Worm (Caenorhabditis elegans) whole organism, L4 larva: ENCODE results near the gene pzf-1.

ENCODE experiments used
- F44E2.7 ChIP-seq: fragments of 200-800 bp; sonication (Bioruptor generic); IDR thresholded peaks from 2 replicates; pipeline ENCODE4 v2.1.2; 2022; ENCODE audit warnings: missing genetic modification characterization, missing compliant biosample characterization
- R02D3.7 ChIP-seq: fragments of 150-350 bp; sonication (generic microtip); optimal IDR thresholded peaks from 3 replicates; lab custom pipeline; 2014; ENCODE audit warnings: missing biosample characterization, missing genetic modification characterization
- Y48G9A.11 ChIP-seq: fragments of 200-800 bp; sonication (Bioruptor generic); IDR thresholded peaks from 2 replicates; pipeline ENCODE4 v1.3.6; 2022; ENCODE audit warnings: missing genetic modification reagents, missing genetic modification characterization, missing compliant biosample characterization
- Y5F2A.4 ChIP-seq: fragments of 200-800 bp; sonication (Bioruptor generic); optimal IDR thresholded peaks from 2 replicates; lab custom pipeline; 2018; ENCODE audit warnings: mild to moderate bottlenecking, missing genetic modification characterization, missing compliant biosample characterization
- Y75B8A.6 ChIP-seq: fragments of 200-800 bp; sonication (Bioruptor generic); IDR thresholded peaks from 2 replicates; pipeline ENCODE4 v1.3.6; 2022; ENCODE audit warnings: missing genetic modification reagents, missing genetic modification characterization, missing compliant biosample characterization
- ZK546.5 ChIP-seq, 2 experiments: sonication (generic microtip); optimal IDR thresholded peaks; 2 replicates each; lab custom pipeline; 2017; ENCODE audit warnings: missing biosample characterization in 2 of 2, missing genetic modification characterization in 2 of 2
- aha-1 ChIP-seq: fragments of 150-350 bp; peaks from one replicate; lab custom pipeline; 2014; ENCODE audit warnings: missing biosample characterization, missing genetic modification characterization
- ceh-28 ChIP-seq: fragments of 150-350 bp; optimal IDR thresholded peaks from 2 replicates; lab custom pipeline; 2014; ENCODE audit warnings: missing biosample characterization, missing genetic modification reagents, missing genetic modification characterization
- ceh-82 ChIP-seq: sonication (generic microtip); optimal IDR thresholded peaks from 2 replicates; lab custom pipeline; 2017; ENCODE audit warnings: missing biosample characterization, missing genetic modification characterization
- daf-16 ChIP-seq, 3 experiments: sonication (generic microtip); optimal IDR thresholded peaks; 2 replicates each; lab custom pipeline; 2016 to 2017; ENCODE audit warnings: missing genetic modification characterization in 3 of 3, missing genetic modification reagents in 3 of 3, mild to moderate bottlenecking in 2 of 3, missing compliant biosample characterization in 2 of 3, missing biosample characterization in 1 of 3, moderate library complexity in 1 of 3
- dmd-9 ChIP-seq: fragments of 200-800 bp; sonication (Bioruptor generic); IDR thresholded peaks from 2 replicates; pipeline ENCODE4 v1.3.6; 2022; ENCODE audit warnings: missing genetic modification reagents, missing genetic modification characterization, missing compliant biosample characterization
- duxl-1 ChIP-seq: sonication (generic microtip); optimal IDR thresholded peaks from 2 replicates; lab custom pipeline; 2016; ENCODE audit warnings: mild to moderate bottlenecking, missing genetic modification characterization, moderate library complexity, missing compliant biosample characterization; ENCODE audit not compliant: poor library complexity
- egl-27 ChIP-seq: sonication (generic microtip); optimal IDR thresholded peaks from 3 replicates; lab custom pipeline; 2017; ENCODE audit warnings: missing biosample characterization, missing genetic modification reagents, missing genetic modification characterization
- egl-43 ChIP-seq: fragments of 200-800 bp; sonication (Bioruptor generic); IDR thresholded peaks from 2 replicates; pipeline ENCODE4 v1.3.6; 2022; ENCODE audit warnings: missing genetic modification reagents, missing genetic modification characterization, missing compliant biosample characterization
- fkh-10 ChIP-seq: fragments of 150-350 bp; optimal IDR thresholded peaks from 2 replicates; lab custom pipeline; 2014; ENCODE audit warnings: missing biosample characterization, missing genetic modification reagents, missing genetic modification characterization
- fos-1 ChIP-seq: fragments of 150-350 bp; optimal IDR thresholded peaks from 2 replicates; lab custom pipeline; 2014; ENCODE audit warnings: missing biosample characterization, missing genetic modification characterization
- hif-1 ChIP-seq, 2 experiments: sonication (generic microtip); optimal IDR thresholded peaks; 2 replicates each; lab custom pipeline; 2016 to 2017; ENCODE audit warnings: missing compliant biosample characterization in 2 of 2, missing genetic modification characterization in 2 of 2, missing genetic modification reagents in 2 of 2, missing genotype in 2 of 2, mild to moderate bottlenecking in 1 of 2
- hlh-11 ChIP-seq: fragments of 200-800 bp; sonication (Bioruptor generic); optimal IDR thresholded peaks from 2 replicates; lab custom pipeline; 2018; ENCODE audit warnings: mild to moderate bottlenecking, missing genetic modification characterization, missing compliant biosample characterization
- hlh-30 ChIP-seq: sonication (generic microtip); optimal IDR thresholded peaks from 2 replicates; lab custom pipeline; 2017; ENCODE audit warnings: antibody characterized with exemption, mild to moderate bottlenecking, missing genetic modification characterization, missing compliant biosample characterization; ENCODE audit not compliant: insufficient read depth
- lin-1 ChIP-seq: fragments of 200-800 bp; sonication (Bioruptor generic); IDR thresholded peaks from 2 replicates; pipeline ENCODE4 v1.3.6; 2022; ENCODE audit warnings: missing genetic modification reagents, missing genetic modification characterization, missing compliant biosample characterization
- lin-13 ChIP-seq: fragments of 150-350 bp; optimal IDR thresholded peaks from 2 replicates; lab custom pipeline; 2014; ENCODE audit warnings: missing biosample characterization, missing genetic modification reagents, missing genetic modification characterization
- lin-38 ChIP-seq: fragments of 200-800 bp; sonication (Bioruptor generic); IDR thresholded peaks from 2 replicates; pipeline ENCODE4 v1.3.6; 2022; ENCODE audit warnings: missing genetic modification reagents, missing genetic modification characterization, missing compliant biosample characterization
- lin-39 ChIP-seq: fragments of 150-350 bp; optimal IDR thresholded peaks from 2 replicates; lab custom pipeline; 2014; ENCODE audit warnings: missing biosample characterization, missing genetic modification reagents, missing genetic modification characterization
- lsy-2 ChIP-seq, 2 experiments: fragments of 150-350 bp in 1 of 2; sonication (generic microtip) in 1 of 2; optimal IDR thresholded peaks; 2 replicates each; lab custom pipeline; 2014 to 2017; ENCODE audit warnings: missing biosample characterization in 2 of 2, missing genetic modification characterization in 2 of 2
- mdl-1 ChIP-seq, 2 experiments: fragments of 150-350 bp in 1 of 2; sonication (generic microtip) in 1 of 2; optimal IDR thresholded peaks; 2 replicates each; lab custom pipeline; 2014 to 2017; ENCODE audit warnings: missing biosample characterization in 2 of 2, missing genetic modification characterization in 2 of 2
- mes-2 ChIP-seq: sonication (generic microtip); optimal IDR thresholded peaks from 2 replicates; lab custom pipeline; 2016; ENCODE audit warnings: missing genotype, mild to moderate bottlenecking, missing genetic modification characterization, missing compliant biosample characterization; ENCODE audit not compliant: poor library complexity, severe bottlenecking
- mxl-2 ChIP-seq: fragments of 200-800 bp; sonication (Bioruptor generic); conservative IDR thresholded peaks from 2 replicates; pipeline ENCODE4 v1.3.6; 2022; ENCODE audit warnings: missing genetic modification reagents, missing genetic modification characterization, missing compliant biosample characterization
- nhr-111 ChIP-seq: fragments of 200-800 bp; sonication (Bioruptor generic); optimal IDR thresholded peaks from 2 replicates; lab custom pipeline; 2018; ENCODE audit warnings: mild to moderate bottlenecking, missing genetic modification characterization, missing compliant biosample characterization
- nhr-237 ChIP-seq: sonication (generic microtip); optimal IDR thresholded peaks from 2 replicates; lab custom pipeline; 2017; ENCODE audit warnings: missing biosample characterization, missing genetic modification characterization
- nhr-41 ChIP-seq: fragments of 200-800 bp; sonication (Bioruptor generic); IDR thresholded peaks from 2 replicates; pipeline ENCODE4 v1.3.6; 2022; ENCODE audit warnings: missing genetic modification reagents, missing genetic modification characterization, missing compliant biosample characterization
- nhr-6 ChIP-seq: fragments of 150-350 bp; optimal IDR thresholded peaks from 2 replicates; lab custom pipeline; 2014; ENCODE audit warnings: missing biosample characterization, missing genetic modification characterization
- nhr-76 ChIP-seq: fragments of 150-350 bp; optimal IDR thresholded peaks from 2 replicates; lab custom pipeline; 2014; ENCODE audit warnings: missing biosample characterization, missing genetic modification characterization
- nhr-77 ChIP-seq: fragments of 150-350 bp; optimal IDR thresholded peaks from 2 replicates; lab custom pipeline; 2014; ENCODE audit warnings: missing biosample characterization, missing genetic modification characterization
- php-3 ChIP-seq: fragments of 200-800 bp; sonication (Bioruptor generic); IDR thresholded peaks from 2 replicates; pipeline ENCODE4 v1.3.6; 2022; ENCODE audit warnings: missing genetic modification reagents, missing genetic modification characterization, missing compliant biosample characterization
- saeg-2 ChIP-seq: fragments of 200-800 bp; sonication (Bioruptor generic); IDR thresholded peaks from 2 replicates; pipeline ENCODE4 v1.3.6; 2022; ENCODE audit warnings: missing genetic modification reagents, missing genetic modification characterization, missing compliant biosample characterization
- sdz-12 ChIP-seq: fragments of 200-800 bp; sonication (Bioruptor generic); optimal IDR thresholded peaks from 2 replicates; lab custom pipeline; 2018; ENCODE audit warnings: mild to moderate bottlenecking, missing genetic modification characterization, missing compliant biosample characterization
- set-16 ChIP-seq: fragments of 200-800 bp; sonication (Bioruptor generic); IDR thresholded peaks from 2 replicates; pipeline ENCODE4 v1.3.6; 2022; ENCODE audit warnings: missing genetic modification reagents, missing genetic modification characterization, missing compliant biosample characterization
- spr-1 ChIP-seq: sonication (generic microtip); optimal IDR thresholded peaks from 2 replicates; lab custom pipeline; 2016; ENCODE audit warnings: mild to moderate bottlenecking, missing genetic modification characterization, missing compliant biosample characterization
- tra-1 ChIP-seq: fragments of 200-800 bp; sonication (Bioruptor generic); IDR thresholded peaks from 2 replicates; pipeline ENCODE4 v1.3.6; 2022; ENCODE audit warnings: missing genetic modification reagents, missing genetic modification characterization, missing compliant biosample characterization
- unc-62 ChIP-seq, 3 experiments: fragments of 150-350 bp in 1 of 3; sonication (generic microtip); optimal IDR thresholded peaks in 2 of 3; peaks in 1 of 3; 1 replicate in 1 of 3; 2 replicates in 2 of 3; lab custom pipeline; 2014 to 2017; ENCODE audit warnings: missing biosample characterization in 3 of 3, missing genetic modification characterization in 3 of 3, missing genetic modification reagents in 3 of 3, missing genotype in 1 of 3
- vab-7 ChIP-seq: fragments of 200-800 bp; sonication (Bioruptor generic); IDR thresholded peaks from 2 replicates; pipeline ENCODE4 v1.3.6; 2022; ENCODE audit warnings: missing genetic modification reagents, missing genetic modification characterization, missing compliant biosample characterization
- zfp-3 ChIP-seq: fragments of 200-800 bp; sonication (Bioruptor generic); conservative IDR thresholded peaks from 2 replicates; pipeline ENCODE4 v1.3.6; 2022; ENCODE audit warnings: missing genetic modification reagents, missing genetic modification characterization, missing compliant biosample characterization
- zip-2 ChIP-seq: fragments of 150-350 bp; optimal IDR thresholded peaks from 2 replicates; lab custom pipeline; 2014; ENCODE audit warnings: missing biosample characterization, missing genetic modification characterization
- ztf-7 ChIP-seq: fragments of 150-350 bp; optimal IDR thresholded peaks from 2 replicates; lab custom pipeline; 2014; ENCODE audit warnings: missing biosample characterization, missing genetic modification characterization

Gene pzf-1

DNA sequence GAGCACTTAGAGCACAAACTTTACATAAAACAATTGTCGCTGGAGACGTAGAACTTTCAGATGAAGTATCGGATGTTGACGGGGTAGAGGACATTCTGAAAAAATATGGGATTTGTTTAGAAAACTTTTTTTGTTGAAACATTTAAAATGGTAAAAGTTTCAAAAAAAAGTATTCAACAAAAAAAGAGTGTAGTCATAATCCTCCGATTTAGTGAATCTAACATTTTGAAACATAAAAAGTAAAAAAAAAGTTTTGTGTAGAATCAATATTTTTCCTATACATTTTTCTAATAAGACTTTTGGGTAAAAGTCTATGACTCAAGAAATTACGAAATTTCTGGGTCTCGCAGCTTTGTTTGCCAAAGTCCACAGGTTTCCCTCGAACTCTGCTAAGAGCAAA is 31.6 kb downstream of the pzf-1 start, which contains the start of gene nhr-213:
Gene nhr-213 (minus strand): TSS at position 101 of the 400 bp plus-strand sequence.
- TF ChIP-seq nhr-237 (tag; lab: Kevin White, UChicago) (no peak), dmd-9 (GFP tag; lab: Robert Waterston, UW) (no peak), lin-38 (no peak), ceh-28 (tag; lab: Kevin White, UChicago) (no peak), lin-13 (no peak), daf-16 (GFP tag; optimal IDR thresholded peaks at IDR 0.05; lab: Kevin White, UChicago) (no peak), daf-16 (tag; optimal IDR thresholded peaks at IDR 0.05; lab: Kevin White, UChicago) (no peak), Y48G9A.11 (no peak), nhr-111 (no peak), zip-2 (tag; lab: Kevin White, UChicago) (no peak), hlh-11 (tag; lab: Kevin White, UChicago) (no peak), nhr-41 (no peak), Y5F2A.4 (GFP tag; lab: Kevin White, UChicago) (no peak), mxl-2 (GFP tag; lab: Robert Waterston, UW) (no peak), tra-1 (GFP tag; lab: Robert Waterston, UW) (no peak)
- TF ChIP-seq, all 104 proteins: peak for 0

DNA sequence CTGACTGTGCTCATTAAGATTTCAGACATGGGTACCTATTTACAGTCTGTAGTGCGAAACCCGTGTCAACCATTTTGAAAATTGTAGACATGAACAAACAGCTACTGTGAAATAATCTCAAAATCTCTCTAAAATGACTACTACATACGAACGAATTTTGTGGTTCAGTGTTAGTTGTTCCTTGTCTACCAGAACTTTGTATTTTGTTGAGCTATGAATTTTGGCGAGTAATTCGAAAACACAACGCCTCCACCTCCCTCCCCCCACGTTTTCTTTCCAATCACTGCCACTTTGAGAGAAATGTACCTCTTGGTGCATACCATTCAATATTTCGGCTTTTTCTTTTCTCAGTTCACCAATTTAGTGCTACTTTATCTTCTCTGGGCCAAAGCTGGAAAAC is 35.5 kb downstream of the pzf-1 start, which contains the start of gene T06C12.11:
Gene T06C12.11 (plus strand): TSS at position 301 of the 400 bp plus-strand sequence.
- TF ChIP-seq vab-7 (GFP tag; lab: Robert Waterston, UW): no peak
- TF ChIP-seq mdl-1 (tag; optimal IDR thresholded peaks at IDR 0.05; lab: Kevin White, UChicago): no peak
- TF ChIP-seq fos-1: no peak
- no peak for TF ChIP-seq Y48G9A.11
- no peak for TF ChIP-seq F44E2.7 (GFP tag; lab: Robert Waterston, UW)
- no peak for TF ChIP-seq nhr-6 (tag; lab: Kevin White, UChicago)
- no peak for TF ChIP-seq php-3 (GFP tag; lab: Robert Waterston, UW)
- no peak for TF ChIP-seq mes-2 (tag; lab: Kevin White, UChicago)
- TF ChIP-seq fkh-10 (GFP tag; lab: Kevin White, UChicago): no peak

DNA sequence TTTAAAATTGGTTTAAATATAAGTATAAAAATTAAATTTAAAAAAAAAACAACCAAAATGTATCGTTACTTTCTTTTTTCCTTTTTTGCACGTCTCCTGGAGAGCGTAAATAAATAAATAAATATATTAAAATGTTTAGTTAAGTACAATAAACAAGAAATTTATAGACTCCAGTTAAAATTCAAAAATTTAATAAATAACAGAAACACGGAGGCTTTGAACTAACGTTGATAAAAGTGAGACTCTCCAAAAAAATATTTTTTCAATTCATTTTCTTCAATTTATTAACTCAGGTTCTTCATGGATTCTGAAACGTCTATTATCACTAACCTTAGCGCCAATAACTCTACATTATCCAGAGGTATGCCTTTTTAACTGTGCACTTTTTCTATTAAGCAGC is 36.5 kb downstream of the pzf-1 start, which contains the start of gene T06C12.12:
Gene T06C12.12 (plus strand): TSS at position 301 of the 400 bp plus-strand sequence.
- no peak for TF ChIP-seq zfp-3 (GFP tag; lab: Robert Waterston, UW)
- no peak for TF ChIP-seq nhr-237 (tag; lab: Kevin White, UChicago)
- no peak for TF ChIP-seq ceh-28 (tag; lab: Kevin White, UChicago)
- TF ChIP-seq hif-1 (tag; optimal IDR thresholded peaks at IDR 0.05; lab: Kevin White, UChicago): no peak
- TF ChIP-seq duxl-1 (tag; lab: Kevin White, UChicago): no peak
- no peak for TF ChIP-seq nhr-77 (tag; lab: Kevin White, UChicago)
- no peak for TF ChIP-seq aha-1 (tag; lab: Kevin White, UChicago)
- no peak for TF ChIP-seq R02D3.7
- TF ChIP-seq saeg-2: no peak
- no peak for TF ChIP-seq lsy-2 (tag; optimal IDR thresholded peaks at IDR 0.05; lab: Kevin White, UChicago)
- no peak for TF ChIP-seq lin-13
- no peak for TF ChIP-seq lin-39 (tag; lab: Kevin White, UChicago)
- no peak for TF ChIP-seq Y48G9A.11
- no peak for TF ChIP-seq ztf-7 (tag; lab: Kevin White, UChicago)
- TF ChIP-seq ZK546.5 (tag; optimal IDR thresholded peaks at IDR 0.05; lab: Kevin White, UChicago): no peak

DNA sequence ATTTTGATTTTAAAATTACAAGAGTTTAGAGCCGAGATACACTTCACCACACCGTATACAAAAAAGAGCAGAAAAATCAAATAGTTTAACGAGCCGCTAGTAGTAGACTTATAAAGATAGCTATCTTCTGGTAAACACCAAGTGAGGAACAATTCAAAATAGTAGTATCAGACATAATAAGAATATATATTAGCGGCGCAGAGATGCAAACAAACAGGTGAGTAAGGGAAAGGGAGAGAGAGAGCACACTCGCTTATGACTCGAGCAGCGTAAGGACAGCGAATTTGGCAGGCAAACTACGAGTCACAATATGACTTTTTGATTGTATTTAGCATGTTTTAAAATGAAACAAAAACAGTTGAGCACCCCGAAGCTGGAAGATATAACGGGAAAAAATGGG is 36.9 kb downstream of the pzf-1 start:
- no peak for TF ChIP-seq spr-1 (tag; lab: Kevin White, UChicago)
- TF ChIP-seq nhr-76 (tag; lab: Kevin White, UChicago): no peak
- no peak for TF ChIP-seq Y5F2A.4 (GFP tag; lab: Kevin White, UChicago)
- TF ChIP-seq Y75B8A.6: no peak
- peak; percentile 28 for TF ChIP-seq hlh-30 (tag; lab: Kevin White, UChicago)
- no peak for TF ChIP-seq sdz-12 (GFP tag; lab: Kevin White, UChicago)
- TF ChIP-seq ztf-7 (tag; lab: Kevin White, UChicago): no peak
- no peak for TF ChIP-seq egl-43 (GFP tag; lab: Robert Waterston, UW)
- peak; percentile 25 for TF ChIP-seq nhr-6 (tag; lab: Kevin White, UChicago)
- TF ChIP-seq fos-1: no peak
- no peak for TF ChIP-seq set-16
- peak; percentile 67 for TF ChIP-seq hlh-11 (tag; lab: Kevin White, UChicago)
- no peak for TF ChIP-seq zip-2 (tag; lab: Kevin White, UChicago)
- TF ChIP-seq saeg-2: no peak
- TF ChIP-seq lin-1 (GFP tag; lab: Robert Waterston, UW): no peak
- no peak for TF ChIP-seq ceh-82 (tag; lab: Kevin White, UChicago)
- TF ChIP-seq unc-62 (GFP tag; optimal IDR thresholded peaks at IDR 0.05 in 1 of 2; lab: Kevin White, UChicago): no peak
- TF ChIP-seq unc-62 (tag; optimal IDR thresholded peaks at IDR 0.05; lab: Kevin White, UChicago): no peak
- no peak for TF ChIP-seq egl-27 (tag; lab: Kevin White, UChicago)
